Worm (Caenorhabditis elegans) whole organism, L1 larva: ENCODE data around the gene gst-31.

Experiments used
- egl-27 ChIP-seq, 2 experiments: fragments of 150-350 bp in 1 of 2; sonication (generic microtip); optimal IDR thresholded peaks; 3 replicates each; lab custom pipeline; 2017 to 2018; ENCODE audit warnings: missing biosample characterization in 2 of 2, missing genetic modification characterization in 2 of 2, missing genetic modification reagents in 2 of 2
- elt-2 ChIP-seq: sonication (generic microtip); optimal IDR thresholded peaks from 2 replicates; lab custom pipeline; 2016; ENCODE audit warnings: missing genetic modification characterization, mild to moderate bottlenecking, inconsistent platforms, missing compliant biosample characterization, missing genetic modification reagents
- nhr-28 ChIP-seq: fragments of 150-350 bp; optimal IDR thresholded peaks from 2 replicates; lab custom pipeline; 2014; ENCODE audit warnings: missing biosample characterization, missing genetic modification characterization
- tbx-2 ChIP-seq: sonication (generic microtip); optimal IDR thresholded peaks from 2 replicates; lab custom pipeline; 2016; ENCODE audit warnings: missing genetic modification characterization, missing compliant biosample characterization

DNA sequence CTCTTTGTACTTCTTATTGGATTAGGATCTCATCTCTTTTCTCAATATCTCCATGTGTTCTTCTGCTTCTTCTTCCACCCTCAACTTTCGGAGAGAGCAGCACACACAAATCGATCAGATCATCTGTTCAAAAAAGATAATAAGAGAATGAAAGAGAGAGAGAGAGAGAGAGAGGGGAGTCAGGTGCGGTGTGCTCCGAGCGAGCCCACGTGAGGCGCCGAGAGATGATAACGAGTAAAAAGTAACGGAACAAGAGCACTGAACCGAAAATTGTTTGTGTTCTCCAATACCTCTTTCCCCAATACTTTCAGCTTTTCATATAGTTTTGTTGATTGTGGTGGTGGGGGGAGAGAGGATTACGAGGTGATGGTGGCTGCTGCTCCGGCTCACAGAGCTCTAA lies 19.2 kb upstream of the gst-31 start:
- TF ChIP-seq tbx-2 (tag; lab: Kevin White, UChicago) (peak; percentile 60), egl-27 (tag; optimal IDR thresholded peaks at IDR 0.05; lab: Kevin White, UChicago) (no peak), elt-2 (peak; percentile 52), nhr-28 (tag; lab: Kevin White, UChicago) (no peak)
